Fruit fly (Drosophila melanogaster): Measurements from ENCODE around the gene CG11670.

- TF ChIP-seq CG1620 (GFP tag; optimal IDR thresholded peaks at IDR 0.05) (no peak), Hr96 (GFP tag; optimal IDR thresholded peaks at IDR 0.05) (peak; percentile 52), toe (GFP tag; optimal IDR thresholded peaks at IDR 0.05) (peak; percentile 27), CG11617 (GFP tag; optimal IDR thresholded peaks at IDR 0.05) (peak; percentile 34), Crg-1 (GFP tag; optimal IDR thresholded peaks at IDR 0.05) (no peak)
These were observed 44.2 kb upstream of the CG11670 start, which contains the start of the genes CG17327, CG44194 and CG7518 for dm6 chr3R:12997550-12998233.

All from whole organism, adult.